Fruit fly (Drosophila melanogaster) whole organism, embryonic: ENCODE data around the gene GNBP3.
A peak's percentile ranks its signal among the peaks of the same experiment; 100 is the strongest.

Experiments
- Awh ChIP-seq: fragments of 200-800 bp; sonication (Bioruptor generic); IDR thresholded peaks from 2 replicates; pipeline ENCODE4, ENCODE4 v1.3.6; 2022; ENCODE audit warnings: missing biosample characterization, missing genetic modification characterization
- CG10209 ChIP-seq: fragments of 200-800 bp; sonication (Bioruptor generic); optimal IDR thresholded peaks from 3 replicates; lab custom pipeline; 2017; ENCODE audit warnings: missing biosample characterization, mild to moderate bottlenecking, missing genetic modification characterization, missing genetic modification reagents
- CG10267 ChIP-seq: fragments of 200-800 bp; sonication (Bioruptor generic); optimal IDR thresholded peaks from 2 replicates; lab custom pipeline; 2018; ENCODE audit warnings: missing biosample characterization, mild to moderate bottlenecking, missing genetic modification characterization, moderate library complexity
- CG11696 ChIP-seq: fragments of 200-800 bp; sonication (Bioruptor generic); IDR thresholded peaks from 2 replicates; pipeline ENCODE4 v1.3.6; 2022; ENCODE audit warnings: missing biosample characterization, missing genetic modification characterization
- CG11723 ChIP-seq: fragments of 200-800 bp; sonication (Bioruptor generic); optimal IDR thresholded peaks from 2 replicates; lab custom pipeline; 2017; ENCODE audit warnings: missing biosample characterization, mild to moderate bottlenecking, missing genetic modification characterization
- CG12744 ChIP-seq: fragments of 200-800 bp; sonication (Bioruptor generic); optimal IDR thresholded peaks from 2 replicates; lab custom pipeline; 2016; ENCODE audit warnings: missing biosample characterization, missing genetic modification characterization
- CG12769 ChIP-seq: fragments of 200-800 bp; sonication (Bioruptor generic); optimal IDR thresholded peaks from 2 replicates; lab custom pipeline; 2019; ENCODE audit warnings: missing biosample characterization, mild to moderate bottlenecking, missing genetic modification characterization, moderate library complexity
- CG13624 ChIP-seq: fragments of 200-800 bp; sonication (Bioruptor generic); optimal IDR thresholded peaks from 2 replicates; lab custom pipeline; 2016; ENCODE audit warnings: missing biosample characterization, missing genetic modification characterization
- CG13894 ChIP-seq: fragments of 200-800 bp; sonication (Bioruptor generic); optimal IDR thresholded peaks from 3 replicates; lab custom pipeline; 2018; ENCODE audit warnings: missing biosample characterization, mild to moderate bottlenecking, missing genetic modification characterization, moderate library complexity
- CG15696 ChIP-seq: fragments of 200-800 bp; sonication (Bioruptor generic); optimal IDR thresholded peaks from 2 replicates; lab custom pipeline; 2019; ENCODE audit warnings: missing biosample characterization, mild to moderate bottlenecking, missing genetic modification characterization, moderate library complexity
- CG16815 ChIP-seq: fragments of 200-800 bp; sonication (Bioruptor generic); optimal IDR thresholded peaks from 3 replicates; lab custom pipeline; 2017; ENCODE audit warnings: missing biosample characterization, mild to moderate bottlenecking, missing genetic modification characterization
- CG2116 ChIP-seq: fragments of 200-800 bp; sonication (Bioruptor generic); optimal IDR thresholded peaks from 3 replicates; lab custom pipeline; 2018; ENCODE audit warnings: missing biosample characterization, mild to moderate bottlenecking, missing genetic modification characterization
- CG4282 ChIP-seq: fragments of 200-800 bp; sonication (Bioruptor generic); optimal IDR thresholded peaks from 2 replicates; lab custom pipeline; 2016; ENCODE audit warnings: missing biosample characterization, missing genetic modification characterization
- CG6683 ChIP-seq: fragments of 200-800 bp; sonication (Bioruptor generic); optimal IDR thresholded peaks from 2 replicates; lab custom pipeline; 2017; ENCODE audit warnings: missing biosample characterization, mild to moderate bottlenecking, missing genetic modification characterization, missing genetic modification reagents
- CG6791 ChIP-seq: fragments of 200-800 bp; sonication (Bioruptor generic); IDR thresholded peaks from 3 replicates; pipeline ENCODE4 v1.3.6; 2022; ENCODE audit warnings: missing biosample characterization, missing genetic modification characterization; ENCODE audit not compliant: partially characterized antibody
- CG7745 ChIP-seq: fragments of 200-800 bp; sonication (Bioruptor generic); optimal IDR thresholded peaks from 2 replicates; lab custom pipeline; 2018; ENCODE audit warnings: missing biosample characterization, mild to moderate bottlenecking, missing genetic modification characterization, moderate library complexity
- CrebB ChIP-seq: fragments of 200-800 bp; sonication (Bioruptor generic); optimal IDR thresholded peaks from 3 replicates; lab custom pipeline; 2018; ENCODE audit warnings: missing biosample characterization, mild to moderate bottlenecking, missing genetic modification characterization
- Dfd ChIP-seq, 2 experiments: fragments of >200 bp; optimal IDR thresholded peaks; 2 replicates each; lab custom pipeline; 2017; ENCODE audit warnings: missing biosample characterization in 2 of 2, missing genetic modification characterization in 2 of 2
- Dip3 ChIP-seq: fragments of 200-800 bp; sonication (Bioruptor generic); optimal IDR thresholded peaks from 3 replicates; lab custom pipeline; 2016; ENCODE audit warnings: missing biosample characterization, missing genetic modification characterization
- Gug ChIP-seq: fragments of 200-800 bp; sonication (Bioruptor generic); IDR thresholded peaks from 4 replicates; pipeline ENCODE4 v1.3.6; 2022; ENCODE audit warnings: missing biosample characterization, missing genetic modification characterization
- Hmr ChIP-seq: fragments of 200-800 bp; sonication (Bioruptor generic); optimal IDR thresholded peaks from 3 replicates; lab custom pipeline; 2017; ENCODE audit warnings: mild to moderate bottlenecking, missing biosample characterization, missing genetic modification reagents, missing genetic modification characterization
- Hr3 ChIP-seq: fragments of 200-800 bp; sonication (Bioruptor generic); optimal IDR thresholded peaks from 3 replicates; lab custom pipeline; 2016; ENCODE audit warnings: missing biosample characterization, missing genetic modification characterization
- NfI ChIP-seq: fragments of 200-800 bp; sonication (Bioruptor generic); optimal IDR thresholded peaks from 3 replicates; lab custom pipeline; 2018; ENCODE audit warnings: missing biosample characterization, mild to moderate bottlenecking, missing genetic modification characterization, moderate library complexity
- Oli ChIP-seq: fragments of 200-800 bp; sonication (Bioruptor generic); optimal IDR thresholded peaks from 2 replicates; lab custom pipeline; 2018; ENCODE audit warnings: missing biosample characterization, mild to moderate bottlenecking, missing genetic modification characterization, moderate library complexity
- Rfx ChIP-seq: fragments of 200-800 bp; sonication (Bioruptor generic); IDR thresholded peaks from 2 replicates; pipeline ENCODE4 v1.3.6; 2022; ENCODE audit warnings: missing biosample characterization, missing genetic modification characterization
- Xbp1 ChIP-seq: fragments of 200-800 bp; sonication (Bioruptor generic); optimal IDR thresholded peaks from 3 replicates; lab custom pipeline; 2016; ENCODE audit warnings: missing biosample characterization, mild to moderate bottlenecking, missing genetic modification characterization
- abd-A ChIP-seq: fragments of 200-800 bp; sonication (Bioruptor generic); optimal IDR thresholded peaks from 3 replicates; lab custom pipeline; 2019; ENCODE audit warnings: missing biosample characterization, mild to moderate bottlenecking, missing genetic modification characterization, moderate library complexity
- cato ChIP-seq: fragments of 200-800 bp; sonication (Bioruptor generic); optimal IDR thresholded peaks from 2 replicates; lab custom pipeline; 2016; ENCODE audit warnings: missing biosample characterization, missing genetic modification characterization, borderline replicate concordance
- cwo ChIP-seq: fragments of 200-800 bp; sonication (Bioruptor generic); optimal IDR thresholded peaks from 3 replicates; lab custom pipeline; 2017; ENCODE audit warnings: missing biosample characterization, missing genetic modification characterization, mild to moderate bottlenecking, moderate library complexity, missing genetic modification reagents
- exex ChIP-seq: fragments of 200-800 bp; sonication (Bioruptor generic); optimal IDR thresholded peaks from 4 replicates; lab custom pipeline; 2018; ENCODE audit warnings: missing biosample characterization, mild to moderate bottlenecking, missing genetic modification characterization, moderate library complexity
- eyg ChIP-seq: fragments of 200-800 bp; sonication (Bioruptor generic); optimal IDR thresholded peaks from 3 replicates; lab custom pipeline; 2016; ENCODE audit warnings: missing biosample characterization, missing genetic modification characterization
- fd102C ChIP-seq: fragments of 200-800 bp; sonication (Bioruptor generic); optimal IDR thresholded peaks from 2 replicates; lab custom pipeline; 2018; ENCODE audit warnings: missing biosample characterization, mild to moderate bottlenecking, missing genetic modification characterization, moderate library complexity
- grn ChIP-seq: fragments of 200-800 bp; sonication (Bioruptor generic); optimal IDR thresholded peaks from 3 replicates; lab custom pipeline; 2017; ENCODE audit warnings: missing biosample characterization, missing genetic modification characterization
- gsb ChIP-seq: fragments of 200-800 bp; sonication (Bioruptor generic); IDR thresholded peaks from 2 replicates; pipeline ENCODE4 v1.3.6; 2022; ENCODE audit warnings: missing biosample characterization, missing genetic modification characterization
- hkb ChIP-seq, 2 experiments: fragments of 200-800 bp in 1 of 2; fragments of >200 bp in 1 of 2; sonication (Bioruptor generic) in 1 of 2; IDR thresholded peaks in 1 of 2; optimal IDR thresholded peaks in 1 of 2; 2 replicates each; pipeline versions ENCODE4 v1.3.6 to Lab custom; 2017 to 2022; ENCODE audit warnings: missing biosample characterization in 1 of 2, missing genetic modification characterization in 1 of 2
- jigr1 ChIP-seq: fragments of 200-800 bp; sonication (Bioruptor generic); IDR thresholded peaks from 3 replicates; pipeline ENCODE4 v1.3.6; 2022; ENCODE audit warnings: missing biosample characterization, missing genetic modification characterization
- jing ChIP-seq: fragments of 200-800 bp; sonication (Bioruptor generic); optimal IDR thresholded peaks from 2 replicates; lab custom pipeline; 2018; ENCODE audit warnings: missing biosample characterization, mild to moderate bottlenecking, missing genetic modification characterization
- kay ChIP-seq: fragments of 200-800 bp; sonication (Bioruptor generic); optimal IDR thresholded peaks from 2 replicates; lab custom pipeline; 2016; ENCODE audit warnings: missing biosample characterization, missing genetic modification characterization
- maf-S ChIP-seq: fragments of 200-800 bp; sonication (Bioruptor generic); optimal IDR thresholded peaks from 2 replicates; lab custom pipeline; 2016; ENCODE audit warnings: missing biosample characterization, missing genetic modification characterization
- ranshi ChIP-seq: fragments of 200-800 bp; sonication (Bioruptor generic); IDR thresholded peaks from 2 replicates; pipeline ENCODE4 v1.3.6; 2022; ENCODE audit warnings: missing biosample characterization, missing genetic modification characterization
- ro ChIP-seq: fragments of 200-800 bp; sonication (Bioruptor generic); IDR thresholded peaks from 2 replicates; pipeline ENCODE4 v1.3.6; 2022; ENCODE audit warnings: missing biosample characterization, missing genetic modification characterization
- scrt ChIP-seq: fragments of 200-800 bp; sonication (Bioruptor generic); optimal IDR thresholded peaks from 2 replicates; lab custom pipeline; 2018; ENCODE audit warnings: missing biosample characterization, mild to moderate bottlenecking, missing genetic modification characterization, moderate library complexity
- sd ChIP-seq: fragments of 200-800 bp; sonication (Bioruptor generic); optimal IDR thresholded peaks from 3 replicates; lab custom pipeline; 2018; ENCODE audit warnings: missing biosample characterization, mild to moderate bottlenecking, missing genetic modification characterization, moderate library complexity
- sens ChIP-seq: fragments of 200-800 bp; sonication (Bioruptor generic); peaks from one replicate; lab custom pipeline; 2016; ENCODE audit warnings: missing biosample characterization, missing genetic modification characterization
- sens-2 ChIP-seq: fragments of 200-800 bp; sonication (Bioruptor generic); IDR thresholded peaks from 2 replicates; pipeline ENCODE4 v1.3.6; 2022; ENCODE audit warnings: missing biosample characterization, missing genetic modification characterization
- sob ChIP-seq: fragments of 200-800 bp; sonication (Bioruptor generic); IDR thresholded peaks from 2 replicates; pipeline ENCODE4 v1.3.6; 2022; ENCODE audit warnings: missing biosample characterization, missing genetic modification characterization
- tgo ChIP-seq: fragments of 200-800 bp; sonication (Bioruptor generic); IDR thresholded peaks from 3 replicates; pipeline ENCODE4 v1.3.6; 2022; ENCODE audit warnings: missing biosample characterization, missing genetic modification characterization
- ttk ChIP-seq: fragments of 200-800 bp; sonication (Bioruptor generic); IDR thresholded peaks from 2 replicates; pipeline ENCODE4 v2.1.2; 2022; ENCODE audit warnings: missing biosample characterization, missing genetic modification characterization
- wdn ChIP-seq: fragments of 200-800 bp; sonication (Bioruptor generic); IDR thresholded peaks from 2 replicates; pipeline ENCODE4 v1.3.6; 2022; ENCODE audit warnings: missing biosample characterization, missing genetic modification characterization

The GNBP3 gene

dm6 chr3L:8953199-8953956 lies 1.4 kb upstream of the GNBP3 start (continued):
- TF ChIP-seq jing (GFP tag; lab: Kevin White, UChicago) (peak; percentile 21), sens (GFP tag; lab: Kevin White, UChicago) (peak; percentile 95), ranshi (no peak; the same call in 1 of the 2 replicates), abd-A (peak; percentile 69), CG6791 (no peak; the same call in 1 of the 3 replicates), Rfx (GFP tag; lab: Robert Waterston, UW) (peak; percentile 52), wdn (GFP tag; lab: Robert Waterston, UW) (no peak), tgo (peak; percentile 50; the same call in 2 of the 3 replicates), scrt (GFP tag; lab: Kevin White, UChicago) (peak; percentile 64), sob (GFP tag; lab: Robert Waterston, UW) (no peak), CG11696 (GFP tag; lab: Robert Waterston, UW) (no peak), Hr3 (GFP tag; lab: Kevin White, UChicago) (peak; percentile 36), Awh (0 out of 2 replicates have a peak, but pooled peaks have one; percentile 12), Hmr (peak; percentile 89), gsb (no peak), CG7745 (tag; lab: Kevin White, UChicago) (no peak), CG10209 (GFP tag; lab: Kevin White, UChicago) (peak; percentile 62), exex (tag; lab: Kevin White, UChicago) (peak; percentile 42), ro (GFP tag; lab: Robert Waterston, UW) (no peak), Oli (peak; percentile 74), CG15696 (peak; percentile 32), kay (no peak), fd102C (GFP tag; lab: Kevin White, UChicago) (no peak), CG10267 (tag; lab: Kevin White, UChicago) (peak; percentile 51), eyg (no peak), ttk (GFP tag; lab: Robert Waterston, UW) (no peak), CG12769 (tag; lab: Kevin White, UChicago) (peak; percentile 5), hkb (optimal IDR thresholded peaks at IDR 0.05; lab: Kevin White, UChicago) (no peak), hkb (GFP tag; IDR thresholded peaks at IDR 0.05; lab: Robert Waterston, UW) (no peak), CG11723 (GFP tag; lab: Kevin White, UChicago) (peak; percentile 49), CG13624 (GFP tag; lab: Kevin White, UChicago) (no peak), CG4282 (GFP tag; lab: Kevin White, UChicago) (no peak), CG6683 (GFP tag; lab: Kevin White, UChicago) (peak; percentile 51), CG12744 (GFP tag; lab: Kevin White, UChicago) (no peak), maf-S (GFP tag; lab: Kevin White, UChicago) (peak; percentile 55), cato (peak; percentile 22), NfI (peak; percentile 51), grn (GFP tag; lab: Kevin White, UChicago) (no peak), jigr1 (GFP tag; lab: Robert Waterston, UW) (no peak), Xbp1 (GFP tag; lab: Kevin White, UChicago) (peak; percentile 42), CG2116 (GFP tag; lab: Kevin White, UChicago) (peak; percentile 44), CG16815 (GFP tag; lab: Kevin White, UChicago) (peak; percentile 34), sens-2 (no peak; the same call in 1 of the 2 replicates), cwo (peak; percentile 63), Dfd (GFP tag; optimal IDR thresholded peaks at IDR 0.05; lab: Kevin White, UChicago) (no peak), CG13894 (tag; lab: Kevin White, UChicago) (peak; percentile 38), CrebB (tag; lab: Kevin White, UChicago) (peak; percentile 55), sd (tag; lab: Kevin White, UChicago) (no peak), Gug (GFP tag; lab: Robert Waterston, UW) (0 out of 4 replicates have a peak, but pooled peaks have one; percentile 8), Dip3 (GFP tag; lab: Kevin White, UChicago) (peak; percentile 15)
